Fruit fly (Drosophila melanogaster) whole organism, embryonic: ENCODE results near the gene CG42404.

Experiments
- Asciz ChIP-seq: fragments of 200-800 bp; sonication (Bioruptor generic); optimal IDR thresholded peaks from 2 replicates; lab custom pipeline; 2017; ENCODE audit warnings: missing biosample characterization, mild to moderate bottlenecking, missing genetic modification characterization, missing genetic modification reagents
- Bteb2 ChIP-seq: fragments of 200-800 bp; sonication (Bioruptor generic); optimal IDR thresholded peaks from 2 replicates; lab custom pipeline; 2016; ENCODE audit warnings: missing biosample characterization, missing genetic modification characterization
- CG10321 ChIP-seq: fragments of 200-800 bp; sonication (Bioruptor generic); IDR thresholded peaks from 2 replicates; pipeline ENCODE4 v1.3.6; 2022; ENCODE audit warnings: missing biosample characterization, missing genetic modification characterization
- CG11085 ChIP-seq: fragments of 200-800 bp; sonication (Bioruptor generic); IDR thresholded peaks from 2 replicates; pipeline ENCODE4 v1.3.6; 2022; ENCODE audit warnings: missing biosample characterization, missing genetic modification characterization
- CG11695 ChIP-seq: fragments of 200-800 bp; sonication (Bioruptor generic); IDR thresholded peaks from 3 replicates; pipeline ENCODE4 v1.3.6; 2022; ENCODE audit warnings: missing biosample characterization, missing genetic modification characterization
- CG12104 ChIP-seq: fragments of 200-800 bp; sonication (Bioruptor generic); optimal IDR thresholded peaks from 3 replicates; lab custom pipeline; 2016; ENCODE audit warnings: missing biosample characterization, missing genetic modification characterization
- CG12236 ChIP-seq: fragments of 200-800 bp; sonication (Bioruptor generic); optimal IDR thresholded peaks from 2 replicates; lab custom pipeline; 2016; ENCODE audit warnings: missing biosample characterization, missing genetic modification characterization
- CG17385 ChIP-seq: fragments of 200-800 bp; sonication (Bioruptor generic); optimal IDR thresholded peaks from 3 replicates; lab custom pipeline; 2018; ENCODE audit warnings: missing biosample characterization, mild to moderate bottlenecking, missing genetic modification characterization
- CG18764 ChIP-seq: fragments of 200-800 bp; sonication (Bioruptor generic); optimal IDR thresholded peaks from 3 replicates; lab custom pipeline; 2016; ENCODE audit warnings: missing biosample characterization, missing genetic modification characterization
- CG4820 ChIP-seq: fragments of 200-800 bp; sonication (Bioruptor generic); optimal IDR thresholded peaks from 3 replicates; lab custom pipeline; 2016; ENCODE audit warnings: missing biosample characterization, missing genetic modification characterization
- CG5180 ChIP-seq: fragments of 200-800 bp; sonication (Bioruptor generic); optimal IDR thresholded peaks from 3 replicates; lab custom pipeline; 2017; ENCODE audit warnings: missing biosample characterization, missing genetic modification characterization, mild to moderate bottlenecking, moderate library complexity, missing genetic modification reagents
- CG6854 ChIP-seq: fragments of 200-800 bp; sonication (Bioruptor generic); optimal IDR thresholded peaks from 3 replicates; lab custom pipeline; 2017; ENCODE audit warnings: missing biosample characterization, mild to moderate bottlenecking, missing genetic modification characterization
- CG7839 ChIP-seq: fragments of 200-800 bp; sonication (Bioruptor generic); optimal IDR thresholded peaks from 3 replicates; lab custom pipeline; 2018; ENCODE audit warnings: missing biosample characterization, mild to moderate bottlenecking, missing genetic modification characterization, moderate library complexity
- CG8388 ChIP-seq: fragments of 200-800 bp; sonication (Bioruptor generic); optimal IDR thresholded peaks from 2 replicates; lab custom pipeline; 2019; ENCODE audit warnings: missing biosample characterization, mild to moderate bottlenecking, missing genetic modification characterization, moderate library complexity
- CG9797 ChIP-seq: fragments of 200-800 bp; sonication (Bioruptor generic); optimal IDR thresholded peaks from 3 replicates; lab custom pipeline; 2018; ENCODE audit warnings: missing biosample characterization, mild to moderate bottlenecking, missing genetic modification characterization
- CoRest ChIP-seq: fragments of 200-800 bp; sonication (Bioruptor generic); optimal IDR thresholded peaks from 3 replicates; lab custom pipeline; 2018; ENCODE audit warnings: missing biosample characterization, mild to moderate bottlenecking, missing genetic modification characterization, moderate library complexity
- Ets97D ChIP-seq: fragments of 200-800 bp; sonication (Bioruptor generic); optimal IDR thresholded peaks from 3 replicates; lab custom pipeline; 2016; ENCODE audit warnings: missing biosample characterization, missing genetic modification characterization
- Hand ChIP-seq: fragments of 200-800 bp; sonication (Bioruptor generic); optimal IDR thresholded peaks from 2 replicates; lab custom pipeline; 2017; ENCODE audit warnings: mild to moderate bottlenecking, missing biosample characterization, missing genetic modification reagents, missing genetic modification characterization
- Hsf ChIP-seq: fragments of 200-800 bp; sonication (Bioruptor generic); optimal IDR thresholded peaks from 3 replicates; lab custom pipeline; 2016; ENCODE audit warnings: missing biosample characterization, missing genetic modification characterization
- Max ChIP-seq: fragments of 200-800 bp; sonication (Bioruptor generic); optimal IDR thresholded peaks from 2 replicates; lab custom pipeline; 2016; ENCODE audit warnings: missing biosample characterization, mild to moderate bottlenecking, missing genetic modification characterization
- Mrtf ChIP-seq: fragments of 200-800 bp; sonication (Bioruptor generic); IDR thresholded peaks from 3 replicates; pipeline ENCODE4 v1.3.6; 2022; ENCODE audit warnings: missing biosample characterization, missing genetic modification characterization
- Taf1 ChIP-seq: fragments of 200-800 bp; sonication (Bioruptor generic); IDR thresholded peaks from 2 replicates; pipeline ENCODE4 v1.3.6; 2022; ENCODE audit warnings: missing biosample characterization, missing genetic modification characterization
- Trl ChIP-seq, 3 experiments: fragments of >200 bp in 2 of 3; fragments of 200-800 bp in 1 of 3; sonication (Bioruptor generic) in 1 of 3; optimal IDR thresholded peaks; 2 replicates in 1 of 3; 3 replicates in 2 of 3; lab custom pipeline; 2016 to 2017; ENCODE audit warnings: missing biosample characterization in 1 of 3, missing genetic modification characterization in 1 of 3
- Xbp1 ChIP-seq: fragments of 200-800 bp; sonication (Bioruptor generic); optimal IDR thresholded peaks from 3 replicates; lab custom pipeline; 2016; ENCODE audit warnings: missing biosample characterization, mild to moderate bottlenecking, missing genetic modification characterization
- abd-A ChIP-seq: fragments of 200-800 bp; sonication (Bioruptor generic); optimal IDR thresholded peaks from 3 replicates; lab custom pipeline; 2019; ENCODE audit warnings: missing biosample characterization, mild to moderate bottlenecking, missing genetic modification characterization, moderate library complexity
- bab2 ChIP-seq: fragments of 200-800 bp; sonication (Bioruptor generic); optimal IDR thresholded peaks from 2 replicates; lab custom pipeline; 2016; ENCODE audit warnings: missing biosample characterization, missing genetic modification characterization
- bsh ChIP-seq, 2 experiments: fragments of 200-800 bp; sonication (Bioruptor generic); optimal IDR thresholded peaks; 2 replicates each; lab custom pipeline; 2017 to 2018; ENCODE audit warnings: mild to moderate bottlenecking in 2 of 2, missing biosample characterization in 2 of 2, missing genetic modification characterization in 2 of 2, moderate library complexity in 1 of 2
- caup ChIP-seq: fragments of 200-800 bp; sonication (Bioruptor generic); optimal IDR thresholded peaks from 3 replicates; lab custom pipeline; 2017; ENCODE audit warnings: missing biosample characterization, mild to moderate bottlenecking, missing genetic modification characterization, moderate library complexity; ENCODE audit not compliant: severe bottlenecking
- cwo ChIP-seq: fragments of 200-800 bp; sonication (Bioruptor generic); optimal IDR thresholded peaks from 3 replicates; lab custom pipeline; 2017; ENCODE audit warnings: missing biosample characterization, missing genetic modification characterization, mild to moderate bottlenecking, moderate library complexity, missing genetic modification reagents
- emc ChIP-seq: fragments of 200-800 bp; sonication (Bioruptor generic); optimal IDR thresholded peaks from 2 replicates; lab custom pipeline; 2016; ENCODE audit warnings: missing biosample characterization, missing genetic modification characterization
- eve ChIP-seq, 2 experiments: fragments of >200 bp; optimal IDR thresholded peaks; 2 replicates each; lab custom pipeline; 2017; ENCODE audit warnings: missing biosample characterization in 2 of 2, missing genetic modification characterization in 2 of 2
- fru ChIP-seq: fragments of >200 bp; optimal IDR thresholded peaks from 2 replicates; lab custom pipeline; 2017
- gcm ChIP-seq: fragments of 200-800 bp; sonication (Bioruptor generic); optimal IDR thresholded peaks from 2 replicates; lab custom pipeline; 2019; ENCODE audit warnings: missing biosample characterization, mild to moderate bottlenecking, missing genetic modification characterization, moderate library complexity
- gem ChIP-seq: fragments of 200-800 bp; sonication (Bioruptor generic); optimal IDR thresholded peaks from 2 replicates; lab custom pipeline; 2019; ENCODE audit warnings: missing biosample characterization, mild to moderate bottlenecking, missing genetic modification characterization, moderate library complexity
- gsb-n ChIP-seq: fragments of 200-800 bp; sonication (Bioruptor generic); optimal IDR thresholded peaks from 3 replicates; lab custom pipeline; 2018; ENCODE audit warnings: missing biosample characterization, mild to moderate bottlenecking, missing genetic modification characterization
- hkb ChIP-seq, 2 experiments: fragments of 200-800 bp in 1 of 2; fragments of >200 bp in 1 of 2; sonication (Bioruptor generic) in 1 of 2; IDR thresholded peaks in 1 of 2; optimal IDR thresholded peaks in 1 of 2; 2 replicates each; pipeline versions ENCODE4 v1.3.6 to Lab custom; 2017 to 2022; ENCODE audit warnings: missing biosample characterization in 1 of 2, missing genetic modification characterization in 1 of 2
- knrl ChIP-seq: fragments of 200-800 bp; sonication (Bioruptor generic); IDR thresholded peaks from 3 replicates; pipeline ENCODE4 v1.3.6; 2022; ENCODE audit warnings: missing biosample characterization, missing genetic modification characterization; ENCODE audit not compliant: partially characterized antibody
- nerfin-1 ChIP-seq: fragments of 200-800 bp; sonication (Bioruptor generic); optimal IDR thresholded peaks from 3 replicates; lab custom pipeline; 2019; ENCODE audit warnings: missing biosample characterization, mild to moderate bottlenecking, missing genetic modification characterization, moderate library complexity
- pb ChIP-seq: fragments of 200-800 bp; sonication (Bioruptor generic); optimal IDR thresholded peaks from 3 replicates; lab custom pipeline; 2016; ENCODE audit warnings: missing biosample characterization, missing genetic modification characterization
- phol ChIP-seq: fragments of 200-800 bp; sonication (Bioruptor generic); optimal IDR thresholded peaks from 3 replicates; lab custom pipeline; 2018; ENCODE audit warnings: missing biosample characterization, mild to moderate bottlenecking, missing genetic modification characterization, moderate library complexity
- prd ChIP-seq, 3 experiments: fragments of >200 bp in 2 of 3; fragments of 200-800 bp in 1 of 3; sonication (Bioruptor generic) in 1 of 3; optimal IDR thresholded peaks in 2 of 3; IDR thresholded peaks in 1 of 3; 2 replicates in 2 of 3; 3 replicates in 1 of 3; pipeline versions ENCODE4 v1.3.6 to Lab custom; 2017 to 2022; ENCODE audit warnings: missing biosample characterization in 1 of 3, missing genetic modification characterization in 1 of 3
- rib ChIP-seq: fragments of 200-800 bp; sonication (Bioruptor generic); IDR thresholded peaks from 2 replicates; pipeline ENCODE4 v1.3.6; 2022; ENCODE audit warnings: missing biosample characterization, missing genetic modification characterization
- salm ChIP-seq: fragments of 200-800 bp; sonication (Bioruptor generic); optimal IDR thresholded peaks from 2 replicates; lab custom pipeline; 2018; ENCODE audit warnings: missing biosample characterization, mild to moderate bottlenecking, missing genetic modification characterization
- slbo ChIP-seq: fragments of 200-800 bp; sonication (Bioruptor generic); IDR thresholded peaks from 2 replicates; pipeline ENCODE4 v1.3.6; 2022; ENCODE audit warnings: missing biosample characterization, missing genetic modification characterization
- sna ChIP-seq: fragments of 200-800 bp; sonication (Bioruptor generic); IDR thresholded peaks from 2 replicates; pipeline ENCODE4 v1.3.6; 2022; ENCODE audit warnings: missing biosample characterization, missing genetic modification characterization; ENCODE audit not compliant: partially characterized antibody
- sqz ChIP-seq: fragments of 200-800 bp; sonication (Bioruptor generic); optimal IDR thresholded peaks from 3 replicates; lab custom pipeline; 2018; ENCODE audit warnings: missing biosample characterization, mild to moderate bottlenecking, missing genetic modification characterization
- unpg ChIP-seq: fragments of 200-800 bp; sonication (Bioruptor generic); optimal IDR thresholded peaks from 3 replicates; lab custom pipeline; 2018; ENCODE audit warnings: missing biosample characterization, mild to moderate bottlenecking, missing genetic modification characterization, moderate library complexity

Gene CG42404

DNA sequence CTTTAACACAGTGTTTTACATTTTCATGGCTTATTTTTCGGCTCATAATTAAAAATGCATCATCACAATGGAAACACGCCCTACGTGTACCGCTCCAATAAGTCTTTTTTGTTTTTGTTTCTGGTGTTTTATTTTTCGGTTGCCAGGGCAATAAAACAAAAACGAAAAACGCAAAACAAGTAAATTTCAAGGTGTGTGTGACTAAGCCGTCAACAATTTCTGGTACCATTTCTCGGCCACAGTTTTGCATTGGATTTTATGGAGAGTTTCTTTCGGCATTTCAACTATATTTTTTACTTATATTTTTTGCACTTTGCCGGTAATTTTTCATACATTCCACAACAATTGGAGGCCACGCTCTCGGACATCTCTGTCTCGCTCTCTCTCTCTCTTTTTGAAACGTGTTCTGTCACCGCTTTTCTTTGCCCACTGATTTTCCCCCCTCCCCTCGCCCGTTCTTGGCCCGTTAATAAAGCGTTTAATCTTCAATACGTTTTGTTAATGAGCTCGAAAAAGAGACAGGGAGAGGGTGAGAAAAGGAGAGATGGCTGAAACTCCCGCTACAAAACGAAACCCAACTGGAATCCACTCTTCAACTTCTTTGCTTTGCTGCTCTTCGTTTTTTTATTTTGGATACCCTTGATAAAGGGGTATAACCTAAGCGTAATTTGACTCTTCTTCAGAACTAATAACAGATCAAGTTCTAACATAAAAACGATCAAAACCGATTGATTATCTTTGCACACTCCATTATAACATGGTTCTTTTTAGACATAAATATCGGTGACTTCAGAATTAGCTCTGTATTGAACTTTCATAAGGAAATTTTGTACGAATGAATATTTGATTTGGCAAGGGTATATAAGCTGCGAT lies 43.3 kb downstream of the CG42404 start (continued):
- no peak for TF ChIP-seq CG12104 (GFP tag; lab: Kevin White, UChicago)
- no peak for TF ChIP-seq fru
- peak; percentile 8 for TF ChIP-seq caup (GFP tag; lab: Kevin White, UChicago)
- TF ChIP-seq abd-A (tag; lab: Kevin White, UChicago): no peak
- no peak for TF ChIP-seq prd (optimal IDR thresholded peaks at IDR 0.05; lab: Kevin White, UChicago)
- TF ChIP-seq prd (GFP tag; IDR thresholded peaks at IDR 0.05; lab: Robert Waterston, UW): no peak
- no peak for TF ChIP-seq CG5180 (GFP tag; lab: Kevin White, UChicago)
- TF ChIP-seq Hsf (GFP tag; lab: Kevin White, UChicago): no peak
- no peak for TF ChIP-seq Hand (GFP tag; lab: Kevin White, UChicago)
- TF ChIP-seq CG7839: peak; percentile 59
- no peak for TF ChIP-seq Max (GFP tag; lab: Kevin White, UChicago)
- TF ChIP-seq salm (tag; lab: Kevin White, UChicago): no peak
- no peak for TF ChIP-seq nerfin-1
- TF ChIP-seq CG11085 (GFP tag; lab: Robert Waterston, UW): no peak
- TF ChIP-seq emc (GFP tag; lab: Kevin White, UChicago): no peak
- no peak for TF ChIP-seq bsh (GFP tag; optimal IDR thresholded peaks at IDR 0.05; lab: Kevin White, UChicago)
- no peak for TF ChIP-seq CG11695 (GFP tag; lab: Robert Waterston, UW)
- no peak for TF ChIP-seq unpg (GFP tag; lab: Kevin White, UChicago)
- peak; percentile 38 for TF ChIP-seq Asciz (GFP tag; lab: Kevin White, UChicago)
- TF ChIP-seq knrl (GFP tag; lab: Robert Waterston, UW): no peak
- TF ChIP-seq CG10321: no peak
- 0 out of 2 replicates have a peak, but pooled peaks have one; percentile 21 for TF ChIP-seq slbo
- TF ChIP-seq Mrtf (GFP tag; lab: Robert Waterston, UW): no peak
- no peak for TF ChIP-seq CG4820 (GFP tag; lab: Kevin White, UChicago)
- TF ChIP-seq Trl (optimal IDR thresholded peaks at IDR 0.05; lab: Kevin White, UChicago): peak; percentile 15 to 45
- TF ChIP-seq Trl (GFP tag; optimal IDR thresholded peaks at IDR 0.05; lab: Kevin White, UChicago): no peak
- TF ChIP-seq hkb (optimal IDR thresholded peaks at IDR 0.05; lab: Kevin White, UChicago): no peak
- TF ChIP-seq hkb (GFP tag; IDR thresholded peaks at IDR 0.05; lab: Robert Waterston, UW): peak; percentile 20; the same call in 1 of the 2 replicates
- TF ChIP-seq phol: peak; percentile 51
- no peak for TF ChIP-seq sna
- TF ChIP-seq Bteb2 (GFP tag; lab: Kevin White, UChicago): peak; percentile 4
- no peak for TF ChIP-seq bab2 (GFP tag; lab: Kevin White, UChicago)
- TF ChIP-seq gsb-n (tag; lab: Kevin White, UChicago): peak; percentile 46
- peak; percentile 58 for TF ChIP-seq gem
- TF ChIP-seq rib (GFP tag; lab: Robert Waterston, UW): no peak
- no peak for TF ChIP-seq CG9797
- no peak for TF ChIP-seq CG6854 (GFP tag; lab: Kevin White, UChicago)
- TF ChIP-seq CG17385: no peak
- TF ChIP-seq Taf1 (GFP tag; lab: Robert Waterston, UW): no peak
- peak in 1 of 2 experiments; percentile 68 for TF ChIP-seq eve (GFP tag; optimal IDR thresholded peaks at IDR 0.05; lab: Kevin White, UChicago)
- TF ChIP-seq Xbp1 (GFP tag; lab: Kevin White, UChicago): no peak
- peak; percentile 0 for TF ChIP-seq CoRest (tag; lab: Kevin White, UChicago)
- TF ChIP-seq cwo (GFP tag; lab: Kevin White, UChicago): peak; percentile 18
- TF ChIP-seq CG8388 (GFP tag; lab: Kevin White, UChicago): peak; percentile 10
- TF ChIP-seq Ets97D: no peak
- peak; percentile 44 for TF ChIP-seq sqz (GFP tag; lab: Kevin White, UChicago)
- no peak for TF ChIP-seq CG18764
- no peak for TF ChIP-seq gcm (GFP tag; lab: Kevin White, UChicago)
- no peak for TF ChIP-seq CG12236 (GFP tag; lab: Kevin White, UChicago)
- no peak for TF ChIP-seq pb
